Fruit fly (Drosophila melanogaster) whole organism, wandering third instar larva: ENCODE data around the gene CG12994.

Source experiments
- Abd-B ChIP-seq: fragments of >200 bp; optimal IDR thresholded peaks from 2 replicates; lab custom pipeline; 2017; ENCODE audit warnings: missing biosample characterization, missing genetic modification characterization
- CG32264 ChIP-seq: fragments of 200-800 bp; sonication (Bioruptor generic); optimal IDR thresholded peaks from 2 replicates; lab custom pipeline; 2016; ENCODE audit warnings: missing biosample characterization, missing genetic modification characterization
- CG9705 ChIP-seq: fragments of 200-800 bp; sonication (Bioruptor generic); optimal IDR thresholded peaks from 2 replicates; lab custom pipeline; 2018; ENCODE audit warnings: missing biosample characterization, mild to moderate bottlenecking, missing genetic modification characterization
- CrebA ChIP-seq: fragments of 200-800 bp; sonication (Bioruptor generic); optimal IDR thresholded peaks from 2 replicates; lab custom pipeline; 2016; ENCODE audit warnings: missing biosample characterization, mild to moderate bottlenecking, missing genetic modification characterization, borderline replicate concordance
- Dfd ChIP-seq: fragments of >200 bp; optimal IDR thresholded peaks from 2 replicates; lab custom pipeline; 2017; ENCODE audit warnings: missing biosample characterization, missing genetic modification characterization
- Dif ChIP-seq: fragments of 200-275, 200-300 bp; sonication (Bioruptor generic); optimal IDR thresholded peaks from 2 replicates; lab custom pipeline; 2018; ENCODE audit warnings: missing biosample characterization, missing genetic modification characterization; ENCODE audit not compliant: partially characterized antibody
- GATAd ChIP-seq: sonication (Bioruptor generic); optimal IDR thresholded peaks from 2 replicates; lab custom pipeline; 2016; ENCODE audit warnings: missing biosample characterization, missing genetic modification characterization
- HLH106 ChIP-seq: fragments of 200-800 bp; optimal IDR thresholded peaks from 3 replicates; lab custom pipeline; 2019; ENCODE audit warnings: missing biosample characterization, mild to moderate bottlenecking, missing genetic modification characterization, moderate library complexity
- Hnf4 ChIP-seq: fragments of 200-800 bp; sonication (Bioruptor generic); optimal IDR thresholded peaks from 2 replicates; lab custom pipeline; 2016; ENCODE audit warnings: missing biosample characterization, mild to moderate bottlenecking, missing genetic modification characterization
- Jra ChIP-seq: sonication (Bioruptor generic); optimal IDR thresholded peaks from 2 replicates; lab custom pipeline; 2016; ENCODE audit warnings: missing biosample characterization, missing genetic modification characterization
- Myc ChIP-seq: fragments of >200 bp; optimal IDR thresholded peaks from 2 replicates; lab custom pipeline; 2017
- N ChIP-seq: fragments of >200 bp; optimal IDR thresholded peaks from 2 replicates; lab custom pipeline; 2018; ENCODE audit warnings: missing biosample characterization, missing external identifiers, missing genetic modification characterization
- OdsH ChIP-seq: fragments of 200-800 bp; sonication (Bioruptor generic); optimal IDR thresholded peaks from 2 replicates; lab custom pipeline; 2016; ENCODE audit warnings: missing biosample characterization, mild to moderate bottlenecking, missing genetic modification characterization
- Rel ChIP-seq, 2 experiments: fragments of 200-800 bp; sonication (Bioruptor generic) in 1 of 2; optimal IDR thresholded peaks; 2 replicates in 1 of 2; 3 replicates in 1 of 2; lab custom pipeline; 2016 to 2019; ENCODE audit warnings: mild to moderate bottlenecking in 2 of 2, missing biosample characterization in 2 of 2, missing genetic modification characterization in 2 of 2, moderate library complexity in 1 of 2
- Sp1 ChIP-seq: fragments of 200-800 bp; sonication (Bioruptor generic); optimal IDR thresholded peaks from 3 replicates; lab custom pipeline; 2019; ENCODE audit warnings: missing biosample characterization, mild to moderate bottlenecking, missing genetic modification characterization, moderate library complexity
- br ChIP-seq: fragments of 200-800 bp; sonication (Bioruptor generic); optimal IDR thresholded peaks from 2 replicates; lab custom pipeline; 2016; ENCODE audit warnings: missing biosample characterization, missing genetic modification characterization
- dl ChIP-seq, 2 experiments: fragments of 175-275, 200-275 bp in 1 of 2; fragments of 200-275 bp in 1 of 2; sonication (Bioruptor generic); optimal IDR thresholded peaks; lab custom pipeline; 2018; ENCODE audit warnings: mild to moderate bottlenecking in 2 of 2, missing biosample characterization in 2 of 2, missing genetic modification characterization in 2 of 2, moderate library complexity in 2 of 2; ENCODE audit not compliant: partially characterized antibody in 2 of 2, insufficient read depth in 1 of 2
- ey ChIP-seq: fragments of 200-800 bp; sonication (Bioruptor generic); optimal IDR thresholded peaks from 2 replicates; lab custom pipeline; 2016; ENCODE audit warnings: missing biosample characterization, missing genetic modification characterization
- foxo ChIP-seq, 2 experiments: fragments of 200-800 bp; sonication (Bioruptor generic); optimal IDR thresholded peaks; 2 replicates in 1 of 2; 3 replicates in 1 of 2; lab custom pipeline; 2016 to 2017; ENCODE audit warnings: missing biosample characterization in 2 of 2, missing genetic modification characterization in 2 of 2
- fru ChIP-seq: fragments of 200-800 bp; sonication (Bioruptor generic); optimal IDR thresholded peaks from 3 replicates; lab custom pipeline; 2016; ENCODE audit warnings: missing biosample characterization, mild to moderate bottlenecking, missing genetic modification characterization
- h ChIP-seq: fragments of 200-800 bp; sonication (Bioruptor generic); optimal IDR thresholded peaks from 3 replicates; lab custom pipeline; 2016; ENCODE audit warnings: missing biosample characterization, mild to moderate bottlenecking, missing genetic modification characterization
- psq ChIP-seq: fragments of 200-800 bp; sonication (Bioruptor generic); optimal IDR thresholded peaks from 3 replicates; lab custom pipeline; 2017; ENCODE audit warnings: missing biosample characterization, mild to moderate bottlenecking, missing genetic modification characterization, moderate library complexity
- rgr ChIP-seq: fragments of 200-800 bp; sonication (Bioruptor generic); optimal IDR thresholded peaks from 3 replicates; lab custom pipeline; 2016; ENCODE audit warnings: missing biosample characterization, mild to moderate bottlenecking, missing genetic modification characterization
- sage ChIP-seq: fragments of 200-800 bp; sonication (Bioruptor generic); optimal IDR thresholded peaks from 2 replicates; lab custom pipeline; 2016; ENCODE audit warnings: missing biosample characterization, mild to moderate bottlenecking, missing genetic modification characterization
- sv ChIP-seq: fragments of 200-800 bp; sonication (Bioruptor generic); optimal IDR thresholded peaks from 3 replicates; lab custom pipeline; 2016; ENCODE audit warnings: missing biosample characterization, missing genetic modification characterization
- tai ChIP-seq: sonication (Bioruptor generic); optimal IDR thresholded peaks from 2 replicates; lab custom pipeline; 2016; ENCODE audit warnings: missing biosample characterization, missing genetic modification characterization
- woc ChIP-seq: sonication (Bioruptor generic); optimal IDR thresholded peaks from 2 replicates; lab custom pipeline; 2016; ENCODE audit warnings: missing biosample characterization, mild to moderate bottlenecking, missing genetic modification characterization

The CG12994 gene

DNA sequence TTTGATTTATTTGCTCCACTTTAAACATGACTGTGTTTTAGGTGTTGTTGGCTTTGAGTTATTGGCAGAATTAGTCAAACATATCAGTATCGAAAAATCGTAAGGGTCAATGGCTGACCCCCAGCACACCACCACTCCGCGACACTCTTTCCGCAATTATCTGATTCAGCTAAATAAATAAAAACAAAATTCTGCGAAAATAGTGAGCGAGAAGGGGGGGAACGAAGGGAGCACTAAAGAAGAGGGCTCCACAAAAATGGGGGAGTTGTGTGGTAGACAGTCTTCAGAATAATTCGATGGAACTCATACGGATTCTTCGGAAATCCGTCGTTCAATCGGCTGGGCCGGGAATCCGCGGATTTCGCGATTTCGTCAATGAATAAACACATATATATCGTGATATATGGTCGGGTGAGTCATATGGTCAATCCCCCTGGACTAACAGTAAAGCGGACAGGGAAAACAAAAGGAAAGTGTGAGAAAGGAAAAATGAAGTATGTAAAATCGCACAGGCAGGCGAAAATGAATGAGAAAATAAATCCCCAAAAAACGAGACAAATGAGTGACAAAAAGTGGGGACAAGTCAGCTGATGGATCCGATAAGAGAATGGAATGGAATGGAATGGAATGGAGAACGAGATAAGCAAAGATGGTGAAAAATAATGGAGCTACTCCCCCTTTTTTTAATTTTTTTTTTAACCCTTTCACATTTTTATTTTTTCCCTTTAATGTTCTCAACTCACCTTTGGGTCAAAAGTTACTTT lies 41.7 kb upstream of the CG12994 start:
- TF ChIP-seq Rel (GFP tag; optimal IDR thresholded peaks at IDR 0.05; lab: Kevin White, UChicago) = no peak
- peak; percentile 70 for TF ChIP-seq Rel (tag; optimal IDR thresholded peaks at IDR 0.05; lab: Kevin White, UChicago)
- peak; percentile 55 for TF ChIP-seq psq (GFP tag; lab: Kevin White, UChicago)
- no peak for TF ChIP-seq HLH106 (tag; lab: Kevin White, UChicago)
- no peak for TF ChIP-seq Dfd (GFP tag; lab: Kevin White, UChicago)

DNA sequence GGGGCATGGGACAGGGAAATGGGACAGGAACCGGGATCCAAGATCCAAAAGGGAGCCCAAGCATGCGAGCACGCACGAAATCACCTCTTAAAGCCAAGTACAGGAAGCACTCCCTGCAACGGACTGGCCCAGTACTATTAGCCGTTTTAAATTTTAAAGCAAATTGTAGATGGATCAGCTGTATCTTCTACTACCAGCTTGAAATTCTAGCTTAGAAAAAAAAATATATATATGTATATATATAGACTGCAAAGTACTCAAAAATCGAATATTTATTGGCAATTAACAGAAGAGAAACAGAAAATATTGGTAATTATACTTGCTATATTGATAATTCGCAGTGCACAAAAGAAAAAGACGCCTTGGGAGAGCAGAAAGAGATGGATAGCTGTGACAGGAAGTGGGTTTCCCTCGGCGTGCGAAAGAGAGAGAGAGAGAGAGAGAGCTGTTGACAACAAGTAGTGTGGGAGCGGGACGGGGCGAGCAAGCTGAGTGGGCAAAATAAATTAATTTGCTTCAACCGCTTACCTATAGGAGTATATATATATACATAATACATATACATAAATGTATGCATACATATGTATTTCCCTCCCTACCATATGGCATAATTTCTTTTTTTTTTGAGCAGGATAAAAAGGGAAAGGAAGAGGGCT lies 40.5 kb upstream of the CG12994 start:
- peak; percentile 17 for TF ChIP-seq psq (GFP tag; lab: Kevin White, UChicago)
- TF ChIP-seq br (GFP tag; lab: Kevin White, UChicago) = no peak
- TF ChIP-seq HLH106 (tag; lab: Kevin White, UChicago) = peak; percentile 5
- peak in 1 of 2 experiments; percentile 25 for TF ChIP-seq foxo (GFP tag; optimal IDR thresholded peaks at IDR 0.05; lab: Kevin White, UChicago)
- peak; percentile 13 for TF ChIP-seq rgr (GFP tag; lab: Kevin White, UChicago)

DNA sequence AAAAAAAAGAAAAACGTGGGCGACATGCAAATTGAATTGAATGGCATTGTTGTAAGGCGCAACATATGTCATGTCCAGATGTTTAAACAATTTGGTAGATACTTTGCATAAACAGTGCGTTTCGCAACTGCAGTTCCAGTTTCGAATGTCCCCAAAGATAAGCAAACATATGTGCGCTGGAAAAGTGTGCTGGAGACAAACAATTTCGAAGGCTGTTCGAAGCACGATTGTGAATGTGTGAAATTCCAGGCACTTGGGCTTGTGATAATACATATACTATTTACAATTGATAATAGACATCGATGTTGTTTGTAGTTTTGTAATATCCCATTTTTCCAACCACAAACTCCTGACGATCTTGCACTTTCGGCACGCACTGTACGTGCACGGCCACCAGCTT lies 39.0 kb upstream of the CG12994 start:
- no peak for TF ChIP-seq CG32264
- no peak for TF ChIP-seq Dfd (GFP tag; lab: Kevin White, UChicago)
- TF ChIP-seq HLH106 (tag; lab: Kevin White, UChicago) = peak; percentile 11
- TF ChIP-seq foxo (GFP tag; optimal IDR thresholded peaks at IDR 0.05; lab: Kevin White, UChicago) = peak in 1 of 2 experiments; percentile 8
- TF ChIP-seq, all 38 proteins: peak for 2

DNA sequence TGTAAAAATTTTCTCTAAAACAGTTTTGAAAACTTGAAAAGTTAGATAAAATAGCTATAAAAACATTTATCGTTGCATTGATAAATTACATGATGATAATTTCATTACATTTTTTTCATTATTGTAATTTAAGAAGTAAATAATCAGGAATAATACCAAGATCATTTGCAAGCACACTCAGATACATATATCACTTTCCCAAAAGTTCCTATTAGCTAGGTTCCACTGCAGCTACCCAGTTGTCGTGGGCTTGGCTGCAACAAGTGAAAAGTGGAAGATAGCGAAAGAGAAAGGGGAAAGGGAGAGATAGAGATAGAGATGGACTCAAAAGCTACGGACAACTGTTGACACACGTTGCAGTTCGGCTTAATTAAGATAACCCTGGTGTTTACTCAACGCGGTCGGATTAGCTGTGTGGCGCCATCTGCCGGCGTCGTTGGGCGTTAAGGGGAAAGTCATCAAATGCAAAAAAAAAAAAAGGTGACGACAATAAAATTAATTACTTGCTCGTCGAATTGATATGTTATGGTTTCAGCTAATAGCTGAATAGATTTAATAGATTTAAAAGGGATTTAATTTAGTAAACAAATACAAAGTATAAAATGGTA lies 38.0 kb upstream of the CG12994 start:
- no peak for TF ChIP-seq h
- no peak for TF ChIP-seq fru (GFP tag; lab: Kevin White, UChicago)
- TF ChIP-seq dl (GFP tag; optimal IDR thresholded peaks at IDR 0.05; lab: Kevin White, UChicago; ENCODE audit: insufficient read depth in 1 of 2, partially characterized antibody in 2 of 2) = no peak
- TF ChIP-seq woc = no peak

dm6 chrX:17478383-17478782 lies 34.6 kb upstream of the CG12994 start:
- no peak for TF ChIP-seq Hnf4
- no peak for TF ChIP-seq sage (GFP tag; lab: Kevin White, UChicago)
- no peak for TF ChIP-seq Myc
- no peak for TF ChIP-seq CrebA (GFP tag; lab: Kevin White, UChicago)
- TF ChIP-seq fru (GFP tag; lab: Kevin White, UChicago) = no peak
- TF ChIP-seq Jra (GFP tag; lab: Kevin White, UChicago) = no peak
- no peak for TF ChIP-seq Abd-B (GFP tag; lab: Kevin White, UChicago)
- TF ChIP-seq GATAd (GFP tag; lab: Kevin White, UChicago) = no peak
- no peak for TF ChIP-seq Dif (GFP tag; lab: Kevin White, UChicago)
- no peak for TF ChIP-seq Sp1 (GFP tag; lab: Kevin White, UChicago)
- no peak for TF ChIP-seq OdsH (GFP tag; lab: Kevin White, UChicago)
- no peak for TF ChIP-seq foxo (GFP tag; optimal IDR thresholded peaks at IDR 0.05; lab: Kevin White, UChicago)
- no peak for TF ChIP-seq N (GFP tag; lab: Kevin White, UChicago)
- TF ChIP-seq, all 38 proteins: peak for 0

dm6 chrX:17476999-17477398 lies 33.2 kb upstream of the CG12994 start:
- TF ChIP-seq Sp1 (GFP tag; lab: Kevin White, UChicago) = no peak
- TF ChIP-seq Rel (GFP tag; optimal IDR thresholded peaks at IDR 0.05; lab: Kevin White, UChicago) = no peak
- no peak for TF ChIP-seq Rel (tag; optimal IDR thresholded peaks at IDR 0.05; lab: Kevin White, UChicago)
- TF ChIP-seq CG9705 (GFP tag; lab: Kevin White, UChicago) = no peak
- TF ChIP-seq foxo (GFP tag; optimal IDR thresholded peaks at IDR 0.05; lab: Kevin White, UChicago) = no peak
- no peak for TF ChIP-seq CG32264
- no peak for TF ChIP-seq fru (GFP tag; lab: Kevin White, UChicago)
- TF ChIP-seq Jra (GFP tag; lab: Kevin White, UChicago) = no peak
- TF ChIP-seq dl (GFP tag; optimal IDR thresholded peaks at IDR 0.05; lab: Kevin White, UChicago; ENCODE audit: insufficient read depth in 1 of 2, partially characterized antibody in 2 of 2) = no peak
- no peak for TF ChIP-seq ey
- no peak for TF ChIP-seq rgr (GFP tag; lab: Kevin White, UChicago)
- TF ChIP-seq N (GFP tag; lab: Kevin White, UChicago) = no peak
- no peak for TF ChIP-seq h
- TF ChIP-seq sv (GFP tag; lab: Kevin White, UChicago) = no peak
- TF ChIP-seq OdsH (GFP tag; lab: Kevin White, UChicago) = no peak
- TF ChIP-seq tai = no peak
- no peak for TF ChIP-seq Myc
- TF ChIP-seq Dif (GFP tag; lab: Kevin White, UChicago) = no peak
